Worm (Caenorhabditis elegans) whole organism, young adult: ENCODE measurements around the gene rsp-1.

Source experiments
- B0035.1 ChIP-seq: sonication (generic microtip); optimal IDR thresholded peaks from 2 replicates; lab custom pipeline; 2016; ENCODE audit warnings: missing genetic modification characterization, mild to moderate bottlenecking, missing compliant biosample characterization, missing genotype, missing genetic modification reagents
- F10E7.11 ChIP-seq: sonication (generic microtip); optimal IDR thresholded peaks from 2 replicates; lab custom pipeline; 2017; ENCODE audit warnings: mild to moderate bottlenecking, missing genetic modification characterization, moderate library complexity, missing compliant biosample characterization
- F22D6.2 ChIP-seq: sonication (generic microtip); optimal IDR thresholded peaks from 2 replicates; lab custom pipeline; 2016; ENCODE audit warnings: mild to moderate bottlenecking, missing genetic modification characterization, missing compliant biosample characterization
- F57A8.1 ChIP-seq: fragments of 200-800 bp; sonication (Bioruptor generic); optimal IDR thresholded peaks from 2 replicates; lab custom pipeline; 2018; ENCODE audit warnings: mild to moderate bottlenecking, missing genetic modification characterization, moderate library complexity, missing compliant biosample characterization
- T26A5.8 ChIP-seq: sonication (generic microtip); optimal IDR thresholded peaks from 2 replicates; lab custom pipeline; 2016; ENCODE audit warnings: missing genetic modification characterization, missing compliant biosample characterization
- Y53G8AR.9 ChIP-seq: fragments of 200-800 bp; sonication (Bioruptor generic); conservative IDR thresholded peaks from 2 replicates; pipeline ENCODE4 v1.3.6; 2022; ENCODE audit warnings: missing genetic modification reagents, missing genetic modification characterization, missing compliant biosample characterization
- Y79H2A.3 ChIP-seq: fragments of 200-800 bp; sonication (Bioruptor generic); conservative IDR thresholded peaks from 2 replicates; pipeline ENCODE4 v1.3.6; 2022; ENCODE audit warnings: missing genetic modification reagents, missing genetic modification characterization, missing compliant biosample characterization
- Y95B8A.8 ChIP-seq: fragments of 200-800 bp; sonication (Bioruptor generic); IDR thresholded peaks from 2 replicates; pipeline ENCODE4 v1.3.6; 2022; ENCODE audit warnings: missing genetic modification reagents, missing genetic modification characterization, missing compliant biosample characterization
- ama-1 ChIP-seq, 3 experiments: fragments of 150-350 bp in 1 of 3; sonication (generic microtip) in 2 of 3; optimal IDR thresholded peaks; 2 replicates each; lab custom pipeline; 2014 to 2018; ENCODE audit warnings: missing biosample characterization in 2 of 3, missing genetic modification characterization in 2 of 3, missing genetic modification reagents in 2 of 3
- bed-2 ChIP-seq: fragments of 200-800 bp; sonication (Bioruptor generic); IDR thresholded peaks from 2 replicates; pipeline ENCODE4 v1.3.6; 2022; ENCODE audit warnings: missing genetic modification reagents, missing genetic modification characterization, missing compliant biosample characterization
- cebp-1 ChIP-seq, 2 experiments: fragments of 200-800 bp in 1 of 2; sonication (Bioruptor generic) in 1 of 2; sonication (generic microtip) in 1 of 2; IDR thresholded peaks in 1 of 2; optimal IDR thresholded peaks in 1 of 2; 2 replicates each; pipeline versions ENCODE4 v1.3.6 to Lab custom; 2017 to 2022; ENCODE audit warnings: missing compliant biosample characterization in 2 of 2, missing genetic modification characterization in 2 of 2, mild to moderate bottlenecking in 1 of 2, missing genetic modification reagents in 1 of 2, moderate library complexity in 1 of 2
- ceh-79 ChIP-seq: sonication (generic microtip); optimal IDR thresholded peaks from 2 replicates; lab custom pipeline; 2017; ENCODE audit warnings: mild to moderate bottlenecking, missing genetic modification characterization, missing compliant biosample characterization
- chd-7 ChIP-seq: sonication (generic microtip); optimal IDR thresholded peaks from 2 replicates; lab custom pipeline; 2016; ENCODE audit warnings: mild to moderate bottlenecking, missing genetic modification characterization, moderate library complexity, missing compliant biosample characterization
- die-1 ChIP-seq: sonication (generic microtip); optimal IDR thresholded peaks from 2 replicates; lab custom pipeline; 2016; ENCODE audit warnings: missing genotype, mild to moderate bottlenecking, missing genetic modification characterization, missing compliant biosample characterization
- dox-1 ChIP-seq: fragments of 200-800 bp; sonication (Bioruptor generic); IDR thresholded peaks from 2 replicates; pipeline ENCODE4 v1.3.6; 2022; ENCODE audit warnings: missing genetic modification reagents, missing genetic modification characterization, missing compliant biosample characterization
- dpl-1 ChIP-seq: fragments of 150-350 bp; optimal IDR thresholded peaks from 2 replicates; lab custom pipeline; 2014; ENCODE audit warnings: missing biosample characterization, missing genetic modification reagents, missing genetic modification characterization
- fkh-3 ChIP-seq: sonication (generic microtip); optimal IDR thresholded peaks from 2 replicates; lab custom pipeline; 2016; ENCODE audit warnings: mild to moderate bottlenecking, missing genetic modification characterization, missing compliant biosample characterization
- hmg-1.2 ChIP-seq: fragments of 200-800 bp; sonication (Bioruptor generic); IDR thresholded peaks from 2 replicates; pipeline ENCODE4 v1.3.6; 2022; ENCODE audit warnings: missing genetic modification reagents, missing genetic modification characterization, missing compliant biosample characterization
- hrde-1 ChIP-seq: sonication (generic microtip); optimal IDR thresholded peaks from 2 replicates; lab custom pipeline; 2016; ENCODE audit warnings: missing genetic modification characterization, mild to moderate bottlenecking, missing compliant biosample characterization, moderate library complexity, missing genotype, missing genetic modification reagents, borderline replicate concordance
- lin-35 ChIP-seq, 3 experiments: fragments of 150-350 bp in 2 of 3; sonication (generic microtip) in 1 of 3; optimal IDR thresholded peaks; 2 replicates each; lab custom pipeline; 2014 to 2018; ENCODE audit warnings: missing biosample characterization in 3 of 3, missing genetic modification characterization in 3 of 3, missing genetic modification reagents in 3 of 3
- lsy-27 ChIP-seq: sonication (generic microtip); optimal IDR thresholded peaks from 2 replicates; lab custom pipeline; 2017; ENCODE audit warnings: missing genetic modification characterization, mild to moderate bottlenecking, missing compliant biosample characterization, antibody characterized with exemption, missing genotype, borderline replicate concordance; ENCODE audit not compliant: insufficient read depth
- madf-6 ChIP-seq: fragments of 200-800 bp; sonication (Bioruptor generic); IDR thresholded peaks from 2 replicates; pipeline ENCODE4 v1.3.6; 2022; ENCODE audit warnings: missing genetic modification reagents, missing genetic modification characterization, missing compliant biosample characterization
- madf-8 ChIP-seq: fragments of 200-800 bp; sonication (Bioruptor generic); conservative IDR thresholded peaks from 2 replicates; pipeline ENCODE4 v1.3.6; 2022; ENCODE audit warnings: missing genetic modification reagents, missing genetic modification characterization, missing compliant biosample characterization
- mes-4 ChIP-seq: sonication (generic microtip); optimal IDR thresholded peaks from 2 replicates; lab custom pipeline; 2016; ENCODE audit warnings: missing genotype, missing genetic modification characterization, missing compliant biosample characterization
- pha-4 ChIP-seq: fragments of 150-350 bp; sonication (generic microtip); optimal IDR thresholded peaks from 2 replicates; lab custom pipeline; 2014; ENCODE audit warnings: missing biosample characterization, missing genetic modification reagents, missing genetic modification characterization
- repo-1 ChIP-seq: sonication (generic microtip); optimal IDR thresholded peaks from 2 replicates; lab custom pipeline; 2017; ENCODE audit warnings: mild to moderate bottlenecking, missing genetic modification characterization, missing compliant biosample characterization
- snpc-1.3 ChIP-seq: sonication (generic microtip); optimal IDR thresholded peaks from 2 replicates; lab custom pipeline; 2017; ENCODE audit warnings: missing genetic modification characterization, mild to moderate bottlenecking, missing compliant biosample characterization, antibody characterized with exemption, moderate library complexity, missing genotype, missing genetic modification reagents; ENCODE audit not compliant: insufficient read depth
- snpc-4 ChIP-seq, 5 experiments: fragments of 150-350 bp in 1 of 5; sonication (generic microtip) in 4 of 5; optimal IDR thresholded peaks; 2 replicates each; lab custom pipeline; 2014 to 2018; ENCODE audit warnings: missing genetic modification characterization in 5 of 5, missing biosample characterization in 3 of 5, antibody characterized with exemption in 2 of 5, mild to moderate bottlenecking in 2 of 5, missing compliant biosample characterization in 2 of 5, missing genotype in 2 of 5, moderate library complexity in 2 of 5, missing genetic modification reagents in 1 of 5
- somi-1 ChIP-seq: fragments of 200-800 bp; sonication (Bioruptor generic); optimal IDR thresholded peaks from 2 replicates; lab custom pipeline; 2018; ENCODE audit warnings: mild to moderate bottlenecking, missing genetic modification characterization, missing compliant biosample characterization
- sptf-2 ChIP-seq: fragments of 200-800 bp; sonication (Bioruptor generic); optimal IDR thresholded peaks from 2 replicates; lab custom pipeline; 2018; ENCODE audit warnings: mild to moderate bottlenecking, missing genetic modification characterization, missing compliant biosample characterization
- tlf-1 ChIP-seq: fragments of 200-800 bp; sonication (Bioruptor generic); optimal IDR thresholded peaks from 2 replicates; lab custom pipeline; 2018; ENCODE audit warnings: mild to moderate bottlenecking, missing genetic modification characterization, missing compliant biosample characterization
- xnd-1 ChIP-seq: sonication (generic microtip); optimal IDR thresholded peaks from 2 replicates; lab custom pipeline; 2016; ENCODE audit warnings: missing genotype, missing genetic modification reagents, missing genetic modification characterization, missing compliant biosample characterization
- zfh-2 ChIP-seq: fragments of 200-800 bp; sonication (Bioruptor generic); conservative IDR thresholded peaks from 2 replicates; pipeline ENCODE4 v1.3.6; 2022; ENCODE audit warnings: missing genetic modification reagents, missing genetic modification characterization, missing compliant biosample characterization
- ztf-18 ChIP-seq: sonication (generic microtip); optimal IDR thresholded peaks from 2 replicates; lab custom pipeline; 2016; ENCODE audit warnings: missing genotype, mild to moderate bottlenecking, missing genetic modification characterization, missing compliant biosample characterization
- ztf-26 ChIP-seq: sonication (generic microtip); optimal IDR thresholded peaks from 2 replicates; lab custom pipeline; 2017; ENCODE audit warnings: missing genetic modification characterization, missing compliant biosample characterization

rsp-1 gene

ce11 chrII:11495307-11495706 lies 42.1 kb downstream of the rsp-1 start, which contains the start of the genes ooc-3 and B0334.4:
Gene ooc-3 (minus strand): TSS chrII:11495321.
Gene B0334.4 (plus strand): TSS chrII:11495692.
- TF ChIP-seq cebp-1 (GFP tag; IDR thresholded peaks at IDR 0.05; lab: Robert Waterston, UW) (peak; percentile 53; the same call in 1 of the 2 replicates), cebp-1 (tag; optimal IDR thresholded peaks at IDR 0.05; lab: Kevin White, UChicago) (peak; percentile 91), ama-1 (optimal IDR thresholded peaks at IDR 0.05; lab: Kevin White, UChicago) (no peak), ama-1 (GFP tag; optimal IDR thresholded peaks at IDR 0.05; lab: Kevin White, UChicago) (no peak)

ce11 chrII:11495806-11496205 lies 42.6 kb downstream of the rsp-1 start:
- TF ChIP-seq hrde-1 (tag; lab: Kevin White, UChicago) (no peak), fkh-3 (tag; lab: Kevin White, UChicago) (no peak), madf-8 (no peak), sptf-2 (GFP tag; lab: Kevin White, UChicago) (no peak), lin-35 (GFP tag; optimal IDR thresholded peaks at IDR 0.05; lab: Kevin White, UChicago) (no peak), ztf-18 (tag; lab: Kevin White, UChicago) (no peak), dpl-1 (GFP tag; lab: Kevin White, UChicago) (no peak), lsy-27 (tag; lab: Kevin White, UChicago) (no peak), ceh-79 (tag; lab: Kevin White, UChicago) (no peak)

ce11 chrII:11496767-11497166 lies 43.6 kb downstream of the rsp-1 start, which contains the start of gene emc-5:
Gene emc-5 (plus strand): TSS chrII:11496780.
- no peak for TF ChIP-seq T26A5.8 (tag; lab: Kevin White, UChicago)
- TF ChIP-seq dox-1 (GFP tag; lab: Robert Waterston, UW), result 0 out of 2 replicates have a peak, but pooled peaks have one; percentile 5
- TF ChIP-seq xnd-1 (tag; lab: Kevin White, UChicago), result no peak
- TF ChIP-seq repo-1 (tag; lab: Kevin White, UChicago), result peak; percentile 9
- TF ChIP-seq hmg-1.2, result peak; percentile 22; the same call in 1 of the 2 replicates
- TF ChIP-seq F10E7.11, result no peak
- peak; percentile 36; the same call in 1 of the 2 replicates for TF ChIP-seq madf-6 (GFP tag; lab: Robert Waterston, UW)
- peak; percentile 10 for TF ChIP-seq somi-1 (GFP tag; lab: Kevin White, UChicago)
- TF ChIP-seq snpc-1.3, result no peak

- no peak for TF ChIP-seq tlf-1
- no peak for TF ChIP-seq F10E7.11
- TF ChIP-seq Y53G8AR.9 (GFP tag; lab: Robert Waterston, UW), result no peak
- no peak for TF ChIP-seq lsy-27 (tag; lab: Kevin White, UChicago)
- no peak for TF ChIP-seq Y79H2A.3 (GFP tag; lab: Robert Waterston, UW)
- no peak for TF ChIP-seq B0035.1 (tag; lab: Kevin White, UChicago)
- no peak for TF ChIP-seq die-1 (tag; lab: Kevin White, UChicago)
- no peak for TF ChIP-seq F22D6.2 (tag; lab: Kevin White, UChicago)
- TF ChIP-seq F57A8.1 (GFP tag; lab: Kevin White, UChicago), result no peak
- no peak for TF ChIP-seq mes-4
- no peak for TF ChIP-seq bed-2 (GFP tag; lab: Robert Waterston, UW)
- no peak for TF ChIP-seq zfh-2 (GFP tag; lab: Robert Waterston, UW)
- no peak for TF ChIP-seq ztf-26 (tag; lab: Kevin White, UChicago)
- TF ChIP-seq Y95B8A.8 (GFP tag; lab: Robert Waterston, UW), result no peak
- no peak for TF ChIP-seq pha-4 (tag; lab: Kevin White, UChicago)
- no peak for TF ChIP-seq dox-1 (GFP tag; lab: Robert Waterston, UW)
- TF ChIP-seq hrde-1 (tag; lab: Kevin White, UChicago), result no peak
- no peak for TF ChIP-seq chd-7
- no peak for TF ChIP-seq snpc-4 (GFP tag; optimal IDR thresholded peaks at IDR 0.05; lab: Kevin White, UChicago)
- no peak for TF ChIP-seq snpc-4 (tag; optimal IDR thresholded peaks at IDR 0.05; lab: Kevin White, UChicago)
Measured at ce11 chrII:11497365-11497764, 44.2 kb downstream of the rsp-1 start, which contains the start of gene B0334.5. Gene B0334.5 (plus strand): TSS chrII:11497665.
